Fruit fly (Drosophila melanogaster): ENCODE data around the gene CG7567.

Gene CG7567

dm6 chr3R:29556003-29556467, 31.9 kb downstream of the CG7567 start, which contains the start of gene Dr (continued):
- TF ChIP-seq GATAe (GFP tag; conservative IDR thresholded peaks at IDR 0.05) (no peak), ham (GFP tag; IDR thresholded peaks at IDR 0.05) (no peak), Pdp1 (GFP tag; optimal IDR thresholded peaks at IDR 0.05) (peak in 1 of 2 experiments; percentile 79), hkb (optimal IDR thresholded peaks at IDR 0.05) (no peak), hkb (GFP tag; IDR thresholded peaks at IDR 0.05) (no peak; the same call in 1 of the 2 replicates), CG2712 (tag; optimal IDR thresholded peaks at IDR 0.05) (peak; percentile 1), CG16813 (GFP tag; IDR thresholded peaks at IDR 0.05; ENCODE audit: partially characterized antibody) (no peak), CG8765 (GFP tag; IDR thresholded peaks at IDR 0.05) (peak; percentile 57; the same call in 1 of the 2 replicates), Hr78 (GFP tag; optimal IDR thresholded peaks at IDR 0.05) (no peak), Nf-YA (GFP tag; IDR thresholded peaks at IDR 0.05) (peak; percentile 90), Bgb (GFP tag; IDR thresholded peaks at IDR 0.05; ENCODE audit: partially characterized antibody) (peak; percentile 54; the same call in 1 of the 2 replicates), Elba2 (GFP tag; optimal IDR thresholded peaks at IDR 0.05) (no peak), Jarid2 (GFP tag; optimal IDR thresholded peaks at IDR 0.05) (peak; percentile 91), CG8478 (optimal IDR thresholded peaks at IDR 0.05) (peak; percentile 98), Eip74EF (GFP tag; optimal IDR thresholded peaks at IDR 0.05) (no peak), Kr (GFP tag; optimal IDR thresholded peaks at IDR 0.05) (no peak), sna (GFP tag; IDR thresholded peaks at IDR 0.05; ENCODE audit: partially characterized antibody) (peak; percentile 20; the same call in 1 of the 2 replicates), tll (GFP tag; optimal IDR thresholded peaks at IDR 0.05) (peak; percentile 76 to 91), zf30C (GFP tag; optimal IDR thresholded peaks at IDR 0.05) (peak; percentile 46), CG32532 (GFP tag; IDR thresholded peaks at IDR 0.05) (peak; percentile 16; the same call in 1 of the 2 replicates), CG17612 (GFP tag; IDR thresholded peaks at IDR 0.05) (no peak), CG11456 (GFP tag; IDR thresholded peaks at IDR 0.05) (no peak), esg (GFP tag; conservative IDR thresholded peaks at IDR 0.05) (no peak), stwl (tag; optimal IDR thresholded peaks at IDR 0.05) (no peak), CG5245 (GFP tag; optimal IDR thresholded peaks at IDR 0.05) (no peak), CG4360 (GFP tag; IDR thresholded peaks at IDR 0.05) (no peak), CG10274 (GFP tag; optimal IDR thresholded peaks at IDR 0.05) (no peak), Gsc (GFP tag; IDR thresholded peaks at IDR 0.05) (no peak), CG18619 (GFP tag; optimal IDR thresholded peaks at IDR 0.05) (no peak), danr (GFP tag; IDR thresholded peaks at IDR 0.05) (no peak), CG3995 (GFP tag; optimal IDR thresholded peaks at IDR 0.05) (no peak), CG17328 (GFP tag; IDR thresholded peaks at IDR 0.05) (peak; percentile 45; the same call in 1 of the 2 replicates), fd96Cb (tag; optimal IDR thresholded peaks at IDR 0.05) (no peak), Six4 (GFP tag; optimal IDR thresholded peaks at IDR 0.05) (no peak), slp2 (GFP tag; optimal IDR thresholded peaks at IDR 0.05) (no peak), CG10321 (GFP tag; IDR thresholded peaks at IDR 0.05) (peak; percentile 98), dan (GFP tag; IDR thresholded peaks at IDR 0.05) (no peak), vvl (GFP tag; IDR thresholded peaks at IDR 0.05) (peak; percentile 77), H15 (GFP tag; IDR thresholded peaks at IDR 0.05) (no peak), CG17912 (GFP tag; optimal IDR thresholded peaks at IDR 0.05) (no peak), da (GFP tag; optimal IDR thresholded peaks at IDR 0.05) (peak; percentile 2), grn (GFP tag; optimal IDR thresholded peaks at IDR 0.05) (no peak), ewg (GFP tag; optimal IDR thresholded peaks at IDR 0.05) (peak; percentile 86), al (GFP tag; IDR thresholded peaks at IDR 0.05) (no peak), pan (optimal IDR thresholded peaks at IDR 0.05) (no peak), pan (GFP tag; optimal IDR thresholded peaks at IDR 0.05 in 1 of 2, IDR thresholded peaks at IDR 0.05 in 1 of 2) (peak in 1 of 2 experiments; percentile 18), Lhr (GFP tag; optimal IDR thresholded peaks at IDR 0.05) (no peak), CG30403 (GFP tag; optimal IDR thresholded peaks at IDR 0.05) (no peak), CG10147 (GFP tag; optimal IDR thresholded peaks at IDR 0.05) (no peak), Myb (GFP tag; optimal IDR thresholded peaks at IDR 0.05) (no peak), ems (GFP tag; optimal IDR thresholded peaks at IDR 0.05) (no peak)
